Worm (Caenorhabditis elegans) whole organism, L4 larva: ENCODE data around the gene C03H5.5.

ENCODE experiments used
- fos-1 ChIP-seq: fragments of 150-350 bp; optimal IDR thresholded peaks from 2 replicates; lab custom pipeline; 2014; ENCODE audit warnings: missing biosample characterization, missing genetic modification characterization
- hif-1 ChIP-seq, 2 experiments: sonication (generic microtip); optimal IDR thresholded peaks; 2 replicates each; lab custom pipeline; 2016 to 2017; ENCODE audit warnings: missing compliant biosample characterization in 2 of 2, missing genetic modification characterization in 2 of 2, missing genetic modification reagents in 2 of 2, missing genotype in 2 of 2, mild to moderate bottlenecking in 1 of 2
- hlh-11 ChIP-seq: fragments of 200-800 bp; sonication (Bioruptor generic); optimal IDR thresholded peaks from 2 replicates; lab custom pipeline; 2018; ENCODE audit warnings: mild to moderate bottlenecking, missing genetic modification characterization, missing compliant biosample characterization
- lin-13 ChIP-seq: fragments of 150-350 bp; optimal IDR thresholded peaks from 2 replicates; lab custom pipeline; 2014; ENCODE audit warnings: missing biosample characterization, missing genetic modification reagents, missing genetic modification characterization
- lin-15B ChIP-seq: fragments of 150-350 bp; sonication (generic microtip); optimal IDR thresholded peaks from 3 replicates; lab custom pipeline; 2014; ENCODE audit warnings: missing biosample characterization, missing genetic modification characterization
- nhr-28 ChIP-seq: fragments of 150-350 bp; optimal IDR thresholded peaks from 2 replicates; lab custom pipeline; 2014; ENCODE audit warnings: missing biosample characterization, missing genetic modification characterization
- snpc-4 ChIP-seq: fragments of 150-350 bp; optimal IDR thresholded peaks from 2 replicates; lab custom pipeline; 2014; ENCODE audit warnings: missing biosample characterization, missing genetic modification characterization
- unc-130 ChIP-seq: sonication (generic microtip); optimal IDR thresholded peaks from 2 replicates; lab custom pipeline; 2016; ENCODE audit warnings: missing genetic modification reagents, missing genetic modification characterization, missing compliant biosample characterization
- unc-62 ChIP-seq, 3 experiments: fragments of 150-350 bp in 1 of 3; sonication (generic microtip); optimal IDR thresholded peaks in 2 of 3; peaks in 1 of 3; 1 replicate in 1 of 3; 2 replicates in 2 of 3; lab custom pipeline; 2014 to 2017; ENCODE audit warnings: missing biosample characterization in 3 of 3, missing genetic modification characterization in 3 of 3, missing genetic modification reagents in 3 of 3, missing genotype in 1 of 3
- zag-1 ChIP-seq: fragments of 150-350 bp; optimal IDR thresholded peaks from 2 replicates; lab custom pipeline; 2014; ENCODE audit warnings: missing biosample characterization, missing genetic modification characterization

ce11 chrII:340224-340623 is 44.9 kb downstream of the C03H5.5 start, which contains the start of gene clc-31:
- TF ChIP-seq lin-15B (tag; lab: Kevin White, UChicago) (no peak), snpc-4 (tag; lab: Kevin White, UChicago) (no peak), unc-62 (GFP tag; optimal IDR thresholded peaks at IDR 0.05 in 1 of 2; lab: Kevin White, UChicago) (no peak), unc-62 (tag; optimal IDR thresholded peaks at IDR 0.05; lab: Kevin White, UChicago) (no peak), zag-1 (no peak), hlh-11 (tag; lab: Kevin White, UChicago) (no peak), fos-1 (tag; lab: Kevin White, UChicago) (no peak), unc-130 (GFP tag; lab: Kevin White, UChicago) (no peak), nhr-28 (tag; lab: Kevin White, UChicago) (no peak), lin-13 (GFP tag; lab: Kevin White, UChicago) (no peak), hif-1 (tag; optimal IDR thresholded peaks at IDR 0.05; lab: Kevin White, UChicago) (no peak)
